Worm (Caenorhabditis elegans) whole organism, L3 larva: ENCODE data around the gene srt-47.

ENCODE experiments used
- R02D3.7 ChIP-seq: fragments of 150-350 bp; optimal IDR thresholded peaks from 2 replicates; lab custom pipeline; 2014; ENCODE audit warnings: missing biosample characterization, missing genetic modification characterization
- ZK546.5 ChIP-seq: sonication (generic microtip); optimal IDR thresholded peaks from 2 replicates; lab custom pipeline; 2017; ENCODE audit warnings: missing biosample characterization, missing genetic modification characterization
- aly-2 ChIP-seq: fragments of 150-350 bp; optimal IDR thresholded peaks from 2 replicates; lab custom pipeline; 2014; ENCODE audit warnings: missing biosample characterization, missing genetic modification characterization
- ceh-16 ChIP-seq: sonication (generic microtip); optimal IDR thresholded peaks from 2 replicates; lab custom pipeline; 2017; ENCODE audit warnings: missing biosample characterization, missing genetic modification characterization
- ceh-28 ChIP-seq: fragments of 150-350 bp; optimal IDR thresholded peaks from 2 replicates; lab custom pipeline; 2014; ENCODE audit warnings: missing biosample characterization, missing genetic modification reagents, missing genetic modification characterization
- ceh-9 ChIP-seq: sonication (generic microtip); optimal IDR thresholded peaks from 2 replicates; lab custom pipeline; 2018; ENCODE audit warnings: missing biosample characterization, missing genetic modification characterization
- egl-27 ChIP-seq: sonication (generic microtip); optimal IDR thresholded peaks from 4 replicates; lab custom pipeline; 2017; ENCODE audit warnings: missing biosample characterization, missing genetic modification reagents, missing genetic modification characterization
- egl-5 ChIP-seq: fragments of 150-350 bp; optimal IDR thresholded peaks from 2 replicates; lab custom pipeline; 2017; ENCODE audit warnings: missing biosample characterization, missing genetic modification reagents, missing genetic modification characterization, inconsistent platforms
- elt-2 ChIP-seq: sonication (generic microtip); optimal IDR thresholded peaks from 2 replicates; lab custom pipeline; 2016; ENCODE audit warnings: missing genetic modification reagents, mild to moderate bottlenecking, missing genetic modification characterization, missing compliant biosample characterization
- elt-3 ChIP-seq, 3 experiments: fragments of 150-350 bp in 1 of 3; sonication (generic microtip) in 2 of 3; optimal IDR thresholded peaks; 2 replicates in 2 of 3; 4 replicates in 1 of 3; lab custom pipeline; 2014 to 2017; ENCODE audit warnings: missing biosample characterization in 3 of 3, missing genetic modification characterization in 3 of 3
- eor-1 ChIP-seq, 2 experiments: fragments of 150-350 bp; optimal IDR thresholded peaks; 2 replicates each; lab custom pipeline; 2014 to 2018; ENCODE audit warnings: missing biosample characterization in 2 of 2, missing genetic modification characterization in 2 of 2
- fkh-10 ChIP-seq: sonication (generic microtip); optimal IDR thresholded peaks from 2 replicates; lab custom pipeline; 2017; ENCODE audit warnings: missing biosample characterization, missing genetic modification reagents, missing genetic modification characterization
- fkh-2 ChIP-seq: fragments of 150-350 bp; optimal IDR thresholded peaks from 2 replicates; lab custom pipeline; 2014; ENCODE audit warnings: missing biosample characterization, missing genetic modification reagents, missing genetic modification characterization
- fos-1 ChIP-seq: fragments of 150-350 bp; optimal IDR thresholded peaks from 2 replicates; lab custom pipeline; 2014; ENCODE audit warnings: missing biosample characterization, missing genetic modification characterization
- hmg-11 ChIP-seq: sonication (generic microtip); optimal IDR thresholded peaks from 2 replicates; lab custom pipeline; 2016; ENCODE audit warnings: missing genetic modification characterization, missing compliant biosample characterization
- jun-1 ChIP-seq: fragments of 150-350 bp; optimal IDR thresholded peaks from 2 replicates; lab custom pipeline; 2014; ENCODE audit warnings: missing biosample characterization, missing genetic modification reagents, missing genetic modification characterization
- lin-15B ChIP-seq: fragments of 150-350 bp; optimal IDR thresholded peaks from 2 replicates; lab custom pipeline; 2014; ENCODE audit warnings: missing biosample characterization, missing genetic modification characterization
- lin-39 ChIP-seq: fragments of 150-350 bp; optimal IDR thresholded peaks from 2 replicates; lab custom pipeline; 2018; ENCODE audit warnings: missing biosample characterization, missing genetic modification reagents, missing genetic modification characterization
- lsy-12 ChIP-seq: sonication (generic microtip); optimal IDR thresholded peaks from 2 replicates; lab custom pipeline; 2016; ENCODE audit warnings: mild to moderate bottlenecking, missing genetic modification characterization, missing compliant biosample characterization
- mdl-1 ChIP-seq: fragments of 150-350 bp; optimal IDR thresholded peaks from 2 replicates; lab custom pipeline; 2014; ENCODE audit warnings: missing biosample characterization, missing genetic modification characterization
- mml-1 ChIP-seq: fragments of 150-350 bp; sonication (generic microtip); optimal IDR thresholded peaks from 3 replicates; lab custom pipeline; 2014; ENCODE audit warnings: missing biosample characterization, missing genetic modification characterization
- nfya-1 ChIP-seq: sonication (generic microtip); optimal IDR thresholded peaks from 2 replicates; lab custom pipeline; 2017; ENCODE audit warnings: missing genetic modification characterization, mild to moderate bottlenecking, missing compliant biosample characterization, antibody characterized with exemption, moderate library complexity; ENCODE audit not compliant: insufficient read depth
- nhr-12 ChIP-seq: fragments of 150-350 bp; optimal IDR thresholded peaks from 2 replicates; lab custom pipeline; 2014; ENCODE audit warnings: missing biosample characterization, missing genetic modification characterization
- nhr-23 ChIP-seq: fragments of 150-350 bp; optimal IDR thresholded peaks from 2 replicates; lab custom pipeline; 2014; ENCODE audit warnings: missing biosample characterization, missing genetic modification reagents, missing genetic modification characterization
- nhr-25 ChIP-seq: sonication (generic microtip); optimal IDR thresholded peaks from 2 replicates; lab custom pipeline; 2017; ENCODE audit warnings: missing biosample characterization, missing genetic modification characterization
- nhr-43 ChIP-seq: sonication (generic microtip); optimal IDR thresholded peaks from 2 replicates; lab custom pipeline; 2016; ENCODE audit warnings: mild to moderate bottlenecking, missing genetic modification characterization, missing compliant biosample characterization; ENCODE audit not compliant: poor library complexity, severe bottlenecking
- nhr-76 ChIP-seq: fragments of 150-350 bp; sonication (generic microtip); optimal IDR thresholded peaks from 5 replicates; lab custom pipeline; 2014; ENCODE audit warnings: missing biosample characterization, missing genetic modification characterization
- nhr-77 ChIP-seq: fragments of 150-350 bp; optimal IDR thresholded peaks from 2 replicates; lab custom pipeline; 2014; ENCODE audit warnings: missing biosample characterization, missing genetic modification characterization
- pha-4 ChIP-seq: fragments of 150-350 bp; optimal IDR thresholded peaks from 2 replicates; lab custom pipeline; 2014; ENCODE audit warnings: missing biosample characterization, missing genetic modification reagents, missing genetic modification characterization
- sea-2 ChIP-seq: fragments of 150-350 bp; sonication (generic microtip); optimal IDR thresholded peaks from 4 replicates; lab custom pipeline; 2014; ENCODE audit warnings: missing biosample characterization, missing genetic modification reagents, missing genetic modification characterization
- skn-1 ChIP-seq: fragments of 150-350 bp; optimal IDR thresholded peaks from 2 replicates; lab custom pipeline; 2014; ENCODE audit warnings: missing biosample characterization, missing genetic modification characterization
- snpc-4 ChIP-seq: fragments of 150-350 bp; optimal IDR thresholded peaks from 2 replicates; lab custom pipeline; 2014; ENCODE audit warnings: missing biosample characterization, missing genetic modification characterization
- unc-39 ChIP-seq: sonication (generic microtip); optimal IDR thresholded peaks from 4 replicates; lab custom pipeline; 2017; ENCODE audit warnings: missing biosample characterization, missing genetic modification characterization
- unc-62 ChIP-seq: fragments of 150-350 bp; sonication (generic microtip); optimal IDR thresholded peaks from 4 replicates; lab custom pipeline; 2014; ENCODE audit warnings: missing biosample characterization, missing genetic modification reagents, missing genetic modification characterization
- zag-1 ChIP-seq: fragments of 150-350 bp; optimal IDR thresholded peaks from 2 replicates; lab custom pipeline; 2014; ENCODE audit warnings: missing biosample characterization, missing genetic modification characterization
- ztf-11 ChIP-seq: fragments of 150-350 bp; optimal IDR thresholded peaks from 2 replicates; lab custom pipeline; 2014; ENCODE audit warnings: missing biosample characterization, missing genetic modification characterization
- ztf-4 ChIP-seq: fragments of 150-350 bp; optimal IDR thresholded peaks from 2 replicates; lab custom pipeline; 2014; ENCODE audit warnings: missing biosample characterization, missing genetic modification characterization

The srt-47 gene

ce11 chrIV:15038821-15039220 is 14.3 kb downstream of the srt-47 start:
- TF ChIP-seq nhr-12 (no peak), R02D3.7 (no peak), eor-1 (tag; optimal IDR thresholded peaks at IDR 0.05; lab: Kevin White, UChicago) (no peak), hmg-11 (tag; lab: Kevin White, UChicago) (no peak), mml-1 (tag; lab: Kevin White, UChicago) (no peak), fkh-2 (tag; lab: Kevin White, UChicago) (no peak), nhr-43 (tag; lab: Kevin White, UChicago) (no peak), elt-2 (tag; lab: Kevin White, UChicago) (no peak)

DNA sequence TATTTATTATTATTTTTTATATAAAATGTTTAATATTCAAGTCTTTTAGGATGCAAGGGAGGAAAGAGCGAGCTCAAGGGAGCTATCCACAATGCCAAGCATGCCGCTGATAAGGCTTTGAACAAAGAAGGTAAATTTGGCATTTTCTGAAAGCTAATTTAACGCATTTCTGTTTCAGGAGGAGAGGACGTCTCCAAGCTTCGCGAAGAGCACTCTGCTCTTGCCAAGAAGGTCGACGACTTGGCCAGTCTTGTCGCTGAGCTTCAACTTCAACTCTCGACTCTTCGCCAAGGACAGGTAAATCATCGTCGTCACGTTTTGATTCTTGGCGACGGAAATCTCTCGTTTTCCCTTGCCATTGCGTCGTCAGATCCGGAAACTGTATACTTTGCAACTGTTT is 15.7 kb downstream of the srt-47 start:
- TF ChIP-seq egl-27 (tag; lab: Kevin White, UChicago), result no peak
- no peak for TF ChIP-seq lin-39
- TF ChIP-seq nhr-76 (tag; lab: Kevin White, UChicago), result no peak
- TF ChIP-seq sea-2 (GFP tag; lab: Kevin White, UChicago), result no peak
- no peak for TF ChIP-seq fos-1 (tag; lab: Kevin White, UChicago)
- no peak for TF ChIP-seq aly-2
- TF ChIP-seq ceh-9 (tag; lab: Kevin White, UChicago), result no peak
- no peak for TF ChIP-seq eor-1 (tag; optimal IDR thresholded peaks at IDR 0.05; lab: Kevin White, UChicago)
- TF ChIP-seq nhr-43 (tag; lab: Kevin White, UChicago), result no peak
- no peak for TF ChIP-seq unc-39 (tag; lab: Kevin White, UChicago)
- TF ChIP-seq nfya-1 (tag; lab: Kevin White, UChicago), result no peak
- no peak for TF ChIP-seq nhr-12
- no peak for TF ChIP-seq ZK546.5 (tag; lab: Kevin White, UChicago)
- no peak for TF ChIP-seq unc-62 (GFP tag; lab: Kevin White, UChicago)
- no peak for TF ChIP-seq pha-4 (tag; lab: Kevin White, UChicago)
- no peak for TF ChIP-seq ceh-28 (tag; lab: Kevin White, UChicago)
- no peak for TF ChIP-seq ztf-4
- no peak for TF ChIP-seq jun-1
- no peak for TF ChIP-seq mdl-1 (tag; lab: Kevin White, UChicago)
- no peak for TF ChIP-seq mml-1 (tag; lab: Kevin White, UChicago)

- TF ChIP-seq lin-39 (peak; percentile 59), lsy-12 (no peak), pha-4 (tag; lab: Kevin White, UChicago) (peak; percentile 86), nfya-1 (tag; lab: Kevin White, UChicago) (peak; percentile 85), nhr-23 (tag; lab: Kevin White, UChicago) (peak; percentile 60), elt-3 (tag; optimal IDR thresholded peaks at IDR 0.05; lab: Kevin White, UChicago) (no peak), ceh-16 (tag; lab: Kevin White, UChicago) (no peak), nhr-43 (tag; lab: Kevin White, UChicago) (peak; percentile 3), ceh-9 (tag; lab: Kevin White, UChicago) (no peak), hmg-11 (tag; lab: Kevin White, UChicago) (peak; percentile 33), ztf-11 (tag; lab: Kevin White, UChicago) (no peak), snpc-4 (tag; lab: Kevin White, UChicago) (peak; percentile 22), fkh-10 (GFP tag; lab: Kevin White, UChicago) (no peak), egl-5 (peak; percentile 17), nhr-25 (tag; lab: Kevin White, UChicago) (peak; percentile 50), fos-1 (tag; lab: Kevin White, UChicago) (no peak), R02D3.7 (peak; percentile 10), elt-2 (tag; lab: Kevin White, UChicago) (peak; percentile 30), nhr-12 (no peak), sea-2 (GFP tag; lab: Kevin White, UChicago) (no peak), unc-62 (GFP tag; lab: Kevin White, UChicago) (no peak), skn-1 (peak; percentile 75), zag-1 (tag; lab: Kevin White, UChicago) (no peak), nhr-77 (tag; lab: Kevin White, UChicago) (no peak), lin-15B (tag; lab: Kevin White, UChicago) (peak; percentile 78)
- TF ChIP-seq, all 47 proteins: peak for 13
Measured at ce11 chrIV:15036974-15037373, 16.2 kb downstream of the srt-47 start, which contains the start of gene eef-1B.2. eef-1B.2 (plus strand) TSS chrIV:15037331.
